Worm (Caenorhabditis elegans) whole organism, early embryonic: Measurements from ENCODE around the gene melo-1.

ENCODE experiments used
- B0310.2 ChIP-seq: sonication (generic microtip); optimal IDR thresholded peaks from 2 replicates; lab custom pipeline; 2016; ENCODE audit warnings: mild to moderate bottlenecking, missing genetic modification characterization, missing compliant biosample characterization
- F13C5.2 ChIP-seq: sonication (generic microtip); optimal IDR thresholded peaks from 2 replicates; lab custom pipeline; 2017; ENCODE audit warnings: mild to moderate bottlenecking, missing genetic modification characterization, inconsistent platforms, missing compliant biosample characterization
- aly-1 ChIP-seq: sonication (generic microtip); optimal IDR thresholded peaks from 2 replicates; lab custom pipeline; 2016; ENCODE audit warnings: missing genetic modification characterization, missing compliant biosample characterization
- ceh-13 ChIP-seq: fragments of 200-800 bp; sonication (Bioruptor generic); optimal IDR thresholded peaks from 2 replicates; lab custom pipeline; 2018; ENCODE audit warnings: mild to moderate bottlenecking, missing genetic modification characterization, missing compliant biosample characterization
- flt-1 ChIP-seq: fragments of 200-800 bp; sonication (Bioruptor generic); IDR thresholded peaks from 2 replicates; pipeline ENCODE4 v1.3.6; 2022; ENCODE audit warnings: missing genetic modification characterization, missing compliant biosample characterization
- hmbx-1 ChIP-seq: sonication (generic microtip); optimal IDR thresholded peaks from 2 replicates; lab custom pipeline; 2016; ENCODE audit warnings: mild to moderate bottlenecking, missing genetic modification characterization, missing compliant biosample characterization
- hmg-4 ChIP-seq: fragments of 200-800 bp; sonication (Bioruptor generic); optimal IDR thresholded peaks from 2 replicates; lab custom pipeline; 2018; ENCODE audit warnings: mild to moderate bottlenecking, missing genetic modification characterization, missing compliant biosample characterization
- pes-1 ChIP-seq: fragments of 200-800 bp; sonication (Bioruptor generic); IDR thresholded peaks from 2 replicates; pipeline ENCODE4 v1.3.6; 2022; ENCODE audit warnings: missing genetic modification reagents, missing genetic modification characterization, missing compliant biosample characterization
- tbx-37 ChIP-seq: fragments of 200-800 bp; sonication (Bioruptor generic); conservative IDR thresholded peaks from 2 replicates; pipeline ENCODE4 v1.3.6; 2022; ENCODE audit warnings: missing genetic modification reagents, missing genetic modification characterization, missing compliant biosample characterization
- tra-4 ChIP-seq: sonication (generic microtip); optimal IDR thresholded peaks from 2 replicates; lab custom pipeline; 2017; ENCODE audit warnings: missing genetic modification characterization, missing compliant biosample characterization

DNA sequence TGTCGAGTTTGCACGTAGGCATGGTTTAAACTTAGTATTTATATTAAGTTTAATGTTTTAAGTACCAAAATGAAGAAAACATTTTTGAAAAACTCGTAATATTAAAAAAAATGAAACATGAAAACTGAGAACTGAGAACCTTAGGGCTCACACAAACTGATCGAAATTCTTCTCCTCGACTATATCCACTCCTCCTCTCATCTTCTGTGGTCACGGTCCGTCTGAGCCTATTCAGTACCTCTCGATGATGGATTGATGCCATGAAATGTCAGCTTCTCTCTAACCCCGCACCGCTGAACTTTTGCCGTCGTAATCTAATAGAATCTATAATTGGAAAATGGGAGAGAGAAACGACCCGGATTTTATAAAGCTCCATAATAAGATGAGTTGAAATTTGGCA is 2.4 kb upstream of the melo-1 start, which contains the start of gene nlp-56:
- TF ChIP-seq hmbx-1 (tag; lab: Kevin White, UChicago) (no peak), flt-1 (no peak), aly-1 (tag; lab: Kevin White, UChicago) (no peak), tra-4 (tag; lab: Kevin White, UChicago) (no peak), pes-1 (GFP tag; lab: Robert Waterston, UW) (no peak), F13C5.2 (no peak), B0310.2 (tag; lab: Kevin White, UChicago) (no peak), hmg-4 (GFP tag; lab: Kevin White, UChicago) (no peak), ceh-13 (GFP tag; lab: Kevin White, UChicago) (no peak), tbx-37 (GFP tag; lab: Robert Waterston, UW) (no peak)
